Worm (Caenorhabditis elegans) whole organism, L1 larva: ENCODE measurements around the gene tni-1.
A peak's percentile ranks its signal among the peaks of the same experiment; 100 is the strongest.

Experiments used
- C04F5.9 ChIP-seq: sonication (generic microtip); optimal IDR thresholded peaks from 2 replicates; lab custom pipeline; 2016; ENCODE audit warnings: missing genetic modification characterization, missing compliant biosample characterization
- C34B4.2 ChIP-seq: sonication (generic microtip); optimal IDR thresholded peaks from 2 replicates; lab custom pipeline; 2017; ENCODE audit warnings: mild to moderate bottlenecking, missing genetic modification characterization, missing compliant biosample characterization
- Y116A8C.19 ChIP-seq: sonication (generic microtip); optimal IDR thresholded peaks from 2 replicates; lab custom pipeline; 2016; ENCODE audit warnings: missing compliant biosample characterization, missing genetic modification characterization, borderline replicate concordance
- aha-1 ChIP-seq: fragments of 150-350 bp; optimal IDR thresholded peaks from 2 replicates; lab custom pipeline; 2014; ENCODE audit warnings: missing biosample characterization, missing genetic modification characterization
- ceh-8 ChIP-seq: fragments of 200-800 bp; sonication (Bioruptor generic); optimal IDR thresholded peaks from 2 replicates; lab custom pipeline; 2018; ENCODE audit warnings: mild to moderate bottlenecking, missing genetic modification characterization, moderate library complexity, missing compliant biosample characterization
- ceh-88 ChIP-seq: fragments of 200-800 bp; sonication (Bioruptor generic); IDR thresholded peaks from 2 replicates; pipeline ENCODE4 v1.3.6; 2022; ENCODE audit warnings: missing genetic modification characterization, missing compliant biosample characterization
- ceh-90 ChIP-seq: sonication (generic microtip); optimal IDR thresholded peaks from 2 replicates; lab custom pipeline; 2016; ENCODE audit warnings: missing genetic modification characterization, missing compliant biosample characterization
- dpl-1 ChIP-seq, 3 experiments: fragments of 150-350 bp in 2 of 3; sonication (generic microtip) in 1 of 3; optimal IDR thresholded peaks; 2 replicates each; lab custom pipeline; 2014 to 2017; ENCODE audit warnings: missing biosample characterization in 3 of 3, missing genetic modification characterization in 3 of 3, missing genetic modification reagents in 3 of 3
- dsc-1 ChIP-seq: sonication (generic microtip); optimal IDR thresholded peaks from 2 replicates; lab custom pipeline; 2016; ENCODE audit warnings: mild to moderate bottlenecking, missing genetic modification characterization, missing compliant biosample characterization
- efl-1 ChIP-seq, 4 experiments: fragments of 150-350 bp; optimal IDR thresholded peaks in 3 of 4; peaks in 1 of 4; 1 replicate in 1 of 4; 2 replicates in 3 of 4; lab custom pipeline; 2014; ENCODE audit warnings: missing biosample characterization in 2 of 4, missing genetic modification characterization in 2 of 4, missing genetic modification reagents in 2 of 4
- elt-3 ChIP-seq, 6 experiments: fragments of 150-350 bp in 1 of 6; sonication (generic microtip); optimal IDR thresholded peaks; 2 replicates each; lab custom pipeline; 2017 to 2018; ENCODE audit warnings: missing biosample characterization in 6 of 6, missing genetic modification characterization in 6 of 6, inconsistent platforms in 1 of 6
- fkh-4 ChIP-seq: sonication (generic microtip); optimal IDR thresholded peaks from 2 replicates; lab custom pipeline; 2016; ENCODE audit warnings: missing compliant biosample characterization, missing genetic modification characterization, borderline replicate concordance
- fos-1 ChIP-seq: fragments of 150-350 bp; optimal IDR thresholded peaks from 2 replicates; lab custom pipeline; 2014; ENCODE audit warnings: missing biosample characterization, missing genetic modification characterization
- hlh-17 ChIP-seq: fragments of 200-800 bp; sonication (Bioruptor generic); optimal IDR thresholded peaks from 2 replicates; lab custom pipeline; 2018; ENCODE audit warnings: missing genetic modification characterization, mild to moderate bottlenecking, missing compliant biosample characterization, moderate library complexity, borderline replicate concordance
- hlh-4 ChIP-seq: sonication (generic microtip); optimal IDR thresholded peaks from 2 replicates; lab custom pipeline; 2016; ENCODE audit warnings: mild to moderate bottlenecking, missing genetic modification characterization, missing compliant biosample characterization
- irx-1 ChIP-seq: sonication (generic microtip); optimal IDR thresholded peaks from 2 replicates; lab custom pipeline; 2016; ENCODE audit warnings: missing genetic modification characterization, missing compliant biosample characterization
- lin-14 ChIP-seq: fragments of 200-800 bp; sonication (Bioruptor generic); optimal IDR thresholded peaks from 2 replicates; lab custom pipeline; 2018; ENCODE audit warnings: mild to moderate bottlenecking, missing genetic modification characterization, moderate library complexity, missing compliant biosample characterization
- mdl-1 ChIP-seq, 2 experiments: fragments of 150-350 bp; optimal IDR thresholded peaks; 2 replicates each; lab custom pipeline; 2014 to 2017; ENCODE audit warnings: missing biosample characterization in 2 of 2, missing genetic modification characterization in 2 of 2, inconsistent platforms in 1 of 2
- nhr-11 ChIP-seq: fragments of 150-350 bp; optimal IDR thresholded peaks from 2 replicates; lab custom pipeline; 2014; ENCODE audit warnings: missing biosample characterization, missing genetic modification characterization
- nhr-20 ChIP-seq: sonication (generic microtip); optimal IDR thresholded peaks from 2 replicates; lab custom pipeline; 2016; ENCODE audit warnings: mild to moderate bottlenecking, missing genetic modification characterization, missing compliant biosample characterization
- nhr-71 ChIP-seq: sonication (generic microtip); optimal IDR thresholded peaks from 2 replicates; lab custom pipeline; 2016; ENCODE audit warnings: mild to moderate bottlenecking, missing genetic modification characterization, moderate library complexity, missing compliant biosample characterization
- nhr-76 ChIP-seq: sonication (generic microtip); optimal IDR thresholded peaks from 2 replicates; lab custom pipeline; 2017; ENCODE audit warnings: missing biosample characterization, missing genetic modification characterization
- nhr-77 ChIP-seq: fragments of 150-350 bp; optimal IDR thresholded peaks from 2 replicates; lab custom pipeline; 2014; ENCODE audit warnings: missing biosample characterization, missing genetic modification characterization
- nhr-85 ChIP-seq: sonication (generic microtip); peaks from one replicate; lab custom pipeline; 2016; ENCODE audit warnings: missing genetic modification characterization, inconsistent platforms, missing compliant biosample characterization
- pag-3 ChIP-seq: sonication (generic microtip); optimal IDR thresholded peaks from 2 replicates; lab custom pipeline; 2017; ENCODE audit warnings: missing genetic modification characterization, mild to moderate bottlenecking, missing compliant biosample characterization, antibody characterized with exemption, borderline replicate concordance; ENCODE audit not compliant: insufficient read depth
- pax-3 ChIP-seq: fragments of 200-800 bp; sonication (Bioruptor generic); optimal IDR thresholded peaks from 2 replicates; lab custom pipeline; 2018; ENCODE audit warnings: mild to moderate bottlenecking, missing genetic modification characterization, moderate library complexity, missing compliant biosample characterization
- skn-1 ChIP-seq: fragments of 150-350 bp; optimal IDR thresholded peaks from 2 replicates; lab custom pipeline; 2014; ENCODE audit warnings: missing biosample characterization, missing genetic modification characterization
- snu-23 ChIP-seq: sonication (generic microtip); optimal IDR thresholded peaks from 2 replicates; lab custom pipeline; 2016; ENCODE audit warnings: missing genetic modification characterization, missing compliant biosample characterization
- sox-4 ChIP-seq: sonication (generic microtip); optimal IDR thresholded peaks from 2 replicates; lab custom pipeline; 2016; ENCODE audit warnings: missing genetic modification characterization, missing compliant biosample characterization
- swsn-7 ChIP-seq: sonication (generic microtip); optimal IDR thresholded peaks from 2 replicates; lab custom pipeline; 2016; ENCODE audit warnings: missing genetic modification characterization, missing compliant biosample characterization
- tlp-1 ChIP-seq: fragments of 150-350 bp; optimal IDR thresholded peaks from 2 replicates; lab custom pipeline; 2014; ENCODE audit warnings: missing biosample characterization, missing genetic modification characterization
- unc-130 ChIP-seq: fragments of 150-350 bp; optimal IDR thresholded peaks from 2 replicates; lab custom pipeline; 2017; ENCODE audit warnings: missing biosample characterization, missing genetic modification characterization, inconsistent platforms
- unc-98 ChIP-seq: fragments of 200-800 bp; sonication (Bioruptor generic); IDR thresholded peaks from 2 replicates; pipeline ENCODE4 v1.3.6; 2022; ENCODE audit warnings: missing genetic modification characterization, missing compliant biosample characterization
- vab-15 ChIP-seq: sonication (generic microtip); optimal IDR thresholded peaks from 2 replicates; lab custom pipeline; 2017; ENCODE audit warnings: missing genotype, mild to moderate bottlenecking, missing genetic modification characterization, missing compliant biosample characterization
- xbp-1 ChIP-seq: sonication (generic microtip); optimal IDR thresholded peaks from 2 replicates; lab custom pipeline; 2016; ENCODE audit warnings: missing genetic modification characterization, missing compliant biosample characterization
- zag-1 ChIP-seq: fragments of 150-350 bp; optimal IDR thresholded peaks from 2 replicates; lab custom pipeline; 2014; ENCODE audit warnings: missing biosample characterization, missing genetic modification characterization
- zip-4 ChIP-seq: fragments of 200-800 bp; sonication (Bioruptor generic); optimal IDR thresholded peaks from 2 replicates; lab custom pipeline; 2018; ENCODE audit warnings: mild to moderate bottlenecking, missing genetic modification characterization, moderate library complexity, missing compliant biosample characterization
- ztf-11 ChIP-seq, 2 experiments: sonication (generic microtip); optimal IDR thresholded peaks; 2 replicates each; lab custom pipeline; 2016 to 2017; ENCODE audit warnings: missing genetic modification characterization in 2 of 2, missing biosample characterization in 1 of 2, missing compliant biosample characterization in 1 of 2

Gene tni-1

DNA sequence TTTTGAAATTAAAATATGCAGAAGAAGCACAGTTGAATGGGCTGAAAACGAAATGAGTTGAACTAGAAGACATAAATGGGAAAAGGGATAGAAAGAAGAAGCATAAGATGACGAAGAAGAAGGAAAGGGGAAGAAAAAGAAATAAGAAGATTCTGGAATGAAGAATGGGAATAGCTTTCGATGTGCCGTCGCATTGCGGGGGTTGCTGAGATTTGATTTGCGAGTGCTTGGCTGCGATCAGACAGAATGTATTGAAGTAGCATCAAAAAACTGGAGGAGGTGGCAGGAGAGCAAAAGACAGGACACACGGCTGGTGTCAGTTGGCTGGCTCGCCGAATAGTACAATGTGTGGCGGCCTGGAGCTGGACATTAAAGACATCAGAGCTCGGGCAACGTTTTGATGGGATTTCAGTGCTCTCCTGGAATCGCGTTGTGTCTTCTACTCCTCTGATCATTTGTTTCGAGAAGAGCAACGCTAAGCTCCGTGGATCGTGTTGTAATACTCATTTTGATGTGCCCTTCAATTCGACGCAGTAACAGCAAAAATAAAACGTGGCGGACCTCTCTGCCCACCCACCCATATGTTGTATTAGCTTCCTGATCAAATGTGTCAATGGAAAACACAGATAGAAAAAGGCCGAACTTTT, 2.0 kb upstream of the tni-1 start (continued):
- TF ChIP-seq efl-1 (optimal IDR thresholded peaks at IDR 0.05; lab: Kevin White, UChicago) (no peak), efl-1 (GFP tag; optimal IDR thresholded peaks at IDR 0.05 in 1 of 2; lab: Kevin White, UChicago) (peak in 1 of 2 experiments; percentile 63), nhr-11 (tag; lab: Kevin White, UChicago) (no peak), nhr-71 (peak; percentile 87), xbp-1 (tag; lab: Kevin White, UChicago) (peak; percentile 9), lin-14 (GFP tag; lab: Kevin White, UChicago) (peak; percentile 85), snu-23 (GFP tag; lab: Kevin White, UChicago) (peak; percentile 51), zag-1 (tag; lab: Kevin White, UChicago) (no peak), pax-3 (no peak), nhr-77 (tag; lab: Kevin White, UChicago) (no peak), unc-130 (tag; lab: Kevin White, UChicago) (peak; percentile 60), fkh-4 (tag; lab: Kevin White, UChicago) (peak; percentile 54), nhr-76 (no peak)

ce11 chrX:11375509-11375908, 1.8 kb downstream of the tni-1 start, which contains the start of gene F42E11.3:
TSS of gene F42E11.3 (minus strand) at chrX:11375609.
- no peak for TF ChIP-seq aha-1 (tag; lab: Kevin White, UChicago)
- TF ChIP-seq hlh-4 (tag; lab: Kevin White, UChicago) = peak; percentile 66
- no peak for TF ChIP-seq hlh-17 (GFP tag; lab: Kevin White, UChicago)
- no peak for TF ChIP-seq ceh-90 (tag; lab: Kevin White, UChicago)
- no peak for TF ChIP-seq nhr-76
- no peak for TF ChIP-seq C04F5.9 (tag; lab: Kevin White, UChicago)
- TF ChIP-seq dsc-1 (tag; lab: Kevin White, UChicago) = peak; percentile 23

DNA sequence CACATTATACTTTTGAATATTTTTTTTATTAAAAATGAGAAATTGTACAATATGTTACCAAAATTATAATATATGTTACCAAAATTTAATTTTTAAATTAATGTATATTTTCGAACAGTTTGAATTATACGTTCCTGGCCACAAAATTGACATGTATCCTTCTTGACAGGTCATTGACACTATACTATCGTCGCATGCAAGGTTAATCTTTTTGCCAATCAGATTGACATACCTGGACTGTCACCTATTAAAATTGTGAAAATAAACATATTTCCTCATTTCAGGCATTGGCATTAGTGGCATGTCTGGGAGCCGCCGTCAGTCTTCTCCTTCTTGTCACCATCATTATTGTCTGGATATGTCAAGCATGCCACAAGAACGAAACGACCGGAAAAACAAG, 7.2 kb downstream of the tni-1 start:
- TF ChIP-seq ztf-11 (tag; optimal IDR thresholded peaks at IDR 0.05; lab: Kevin White, UChicago) = no peak
- no peak for TF ChIP-seq irx-1 (tag; lab: Kevin White, UChicago)
- no peak for TF ChIP-seq dpl-1 (GFP tag; optimal IDR thresholded peaks at IDR 0.05; lab: Kevin White, UChicago)
- no peak for TF ChIP-seq mdl-1 (tag; optimal IDR thresholded peaks at IDR 0.05; lab: Kevin White, UChicago)
- TF ChIP-seq lin-14 (GFP tag; lab: Kevin White, UChicago) = no peak
- TF ChIP-seq ceh-88 = no peak
- TF ChIP-seq sox-4 = no peak
- no peak for TF ChIP-seq C34B4.2
- no peak for TF ChIP-seq zip-4 (GFP tag; lab: Kevin White, UChicago)
- no peak for TF ChIP-seq swsn-7
- no peak for TF ChIP-seq Y116A8C.19 (tag; lab: Kevin White, UChicago)
- TF ChIP-seq fos-1 (tag; lab: Kevin White, UChicago) = no peak
- no peak for TF ChIP-seq unc-98 (GFP tag; lab: Robert Waterston, UW)
- TF ChIP-seq tlp-1 (tag; lab: Kevin White, UChicago) = no peak

ce11 chrX:11368845-11369244, 8.4 kb downstream of the tni-1 start:
- TF ChIP-seq efl-1 (optimal IDR thresholded peaks at IDR 0.05; lab: Kevin White, UChicago) = no peak
- peak in 1 of 2 experiments; percentile 39 for TF ChIP-seq efl-1 (GFP tag; optimal IDR thresholded peaks at IDR 0.05 in 1 of 2; lab: Kevin White, UChicago)
- TF ChIP-seq skn-1 = no peak
- TF ChIP-seq pag-3 (tag; lab: Kevin White, UChicago) = no peak
- TF ChIP-seq ceh-8 (GFP tag; lab: Kevin White, UChicago) = no peak
- TF ChIP-seq nhr-85 = no peak
- TF ChIP-seq nhr-71 = peak; percentile 25
- no peak for TF ChIP-seq nhr-20
- peak; percentile 33 for TF ChIP-seq lin-14 (GFP tag; lab: Kevin White, UChicago)
- TF ChIP-seq ztf-11 (tag; optimal IDR thresholded peaks at IDR 0.05; lab: Kevin White, UChicago) = peak in 1 of 2 experiments; percentile 37
- TF ChIP-seq elt-3 (tag; optimal IDR thresholded peaks at IDR 0.05; lab: Kevin White, UChicago) = no peak
- TF ChIP-seq dsc-1 (tag; lab: Kevin White, UChicago) = peak; percentile 46
- peak; percentile 10 for TF ChIP-seq vab-15
- TF ChIP-seq dpl-1 (GFP tag; optimal IDR thresholded peaks at IDR 0.05; lab: Kevin White, UChicago) = no peak
- TF ChIP-seq fkh-4 (tag; lab: Kevin White, UChicago) = no peak
- TF ChIP-seq zag-1 (tag; lab: Kevin White, UChicago) = no peak
